Fruit fly (Drosophila melanogaster) whole organism, adult: Measurements from ENCODE around the gene dome.

Experiments used
- CG11617 ChIP-seq: fragments of 200-800 bp; sonication (Bioruptor generic); optimal IDR thresholded peaks from 2 replicates; lab custom pipeline; 2017; ENCODE audit warnings: mild to moderate bottlenecking, missing biosample characterization, missing genetic modification reagents, missing genetic modification characterization
- CG12768 ChIP-seq: fragments of 200-800 bp; sonication (Bioruptor generic); optimal IDR thresholded peaks from 2 replicates; lab custom pipeline; 2017; ENCODE audit warnings: missing biosample characterization, missing genetic modification characterization, mild to moderate bottlenecking, moderate library complexity, missing genetic modification reagents
- CG14711 ChIP-seq: fragments of 200-800 bp; sonication (Bioruptor generic); optimal IDR thresholded peaks from 2 replicates; lab custom pipeline; 2018; ENCODE audit warnings: missing biosample characterization, mild to moderate bottlenecking, missing genetic modification characterization, moderate library complexity
- CG1620 ChIP-seq: fragments of 200-800 bp; sonication (Bioruptor generic); optimal IDR thresholded peaks from 2 replicates; lab custom pipeline; 2016; ENCODE audit warnings: missing biosample characterization, missing genetic modification characterization
- CG33017 ChIP-seq: fragments of 200-800 bp; sonication (Bioruptor generic); optimal IDR thresholded peaks from 2 replicates; lab custom pipeline; 2018; ENCODE audit warnings: missing biosample characterization, mild to moderate bottlenecking, missing genetic modification characterization, moderate library complexity
- CG5204 ChIP-seq: fragments of 200-800 bp; sonication (Bioruptor generic); optimal IDR thresholded peaks from 2 replicates; lab custom pipeline; 2016; ENCODE audit warnings: missing biosample characterization, missing genetic modification characterization
- CG7045 ChIP-seq: fragments of 200-800 bp; sonication (Bioruptor generic); optimal IDR thresholded peaks from 2 replicates; lab custom pipeline; 2017; ENCODE audit warnings: missing biosample characterization, mild to moderate bottlenecking, missing genetic modification characterization
- CG7101 ChIP-seq: fragments of 200-800 bp; sonication (Bioruptor generic); optimal IDR thresholded peaks from 2 replicates; lab custom pipeline; 2018; ENCODE audit warnings: missing biosample characterization, mild to moderate bottlenecking, missing genetic modification characterization, moderate library complexity
- Clk ChIP-seq: fragments of 200-800 bp; sonication (Bioruptor generic); optimal IDR thresholded peaks from 2 replicates; lab custom pipeline; 2017; ENCODE audit warnings: missing biosample characterization, missing genetic modification characterization
- Crg-1 ChIP-seq: fragments of 200-800 bp; sonication (Bioruptor generic); optimal IDR thresholded peaks from 2 replicates; lab custom pipeline; 2016; ENCODE audit warnings: missing biosample characterization, missing genetic modification characterization
- Hr96 ChIP-seq: fragments of 200-800 bp; sonication (Bioruptor generic); optimal IDR thresholded peaks from 2 replicates; lab custom pipeline; 2016; ENCODE audit warnings: missing biosample characterization, missing genetic modification characterization
- Mnt ChIP-seq: fragments of 200-800 bp; sonication (Bioruptor generic); optimal IDR thresholded peaks from 2 replicates; lab custom pipeline; 2016; ENCODE audit warnings: missing biosample characterization, mild to moderate bottlenecking, missing genetic modification characterization
- bab1 ChIP-seq: fragments of 200-800 bp; sonication (Bioruptor generic); optimal IDR thresholded peaks from 3 replicates; lab custom pipeline; 2019; ENCODE audit warnings: missing biosample characterization, mild to moderate bottlenecking, missing genetic modification characterization, moderate library complexity
- cic ChIP-seq: fragments of 200-800 bp; sonication (Bioruptor generic); optimal IDR thresholded peaks from 2 replicates; lab custom pipeline; 2017; ENCODE audit warnings: missing biosample characterization, mild to moderate bottlenecking, missing genetic modification characterization, moderate library complexity
- cnc ChIP-seq, 2 experiments: fragments of >200 bp; optimal IDR thresholded peaks; 2 replicates each; lab custom pipeline; 2017
- kay ChIP-seq: fragments of 200-800 bp; sonication (Bioruptor generic); peaks from one replicate; lab custom pipeline; 2016; ENCODE audit warnings: missing biosample characterization, missing genetic modification characterization, borderline replicate concordance
- ovo ChIP-seq: fragments of 200-800 bp; sonication (Bioruptor generic); optimal IDR thresholded peaks from 2 replicates; lab custom pipeline; 2016; ENCODE audit warnings: missing biosample characterization, missing genetic modification characterization
- pad ChIP-seq: fragments of 200-800 bp; sonication (Bioruptor generic); optimal IDR thresholded peaks from 3 replicates; lab custom pipeline; 2017; ENCODE audit warnings: missing biosample characterization, missing genetic modification characterization, mild to moderate bottlenecking, moderate library complexity, missing genetic modification reagents
- tj ChIP-seq: fragments of 200-800 bp; sonication (Bioruptor generic); optimal IDR thresholded peaks from 3 replicates; lab custom pipeline; 2017; ENCODE audit warnings: missing biosample characterization, mild to moderate bottlenecking, missing genetic modification characterization, moderate library complexity
- toe ChIP-seq: fragments of 200-800 bp; sonication (Bioruptor generic); optimal IDR thresholded peaks from 2 replicates; lab custom pipeline; 2016; ENCODE audit warnings: missing biosample characterization, missing genetic modification characterization

The dome gene

DNA sequence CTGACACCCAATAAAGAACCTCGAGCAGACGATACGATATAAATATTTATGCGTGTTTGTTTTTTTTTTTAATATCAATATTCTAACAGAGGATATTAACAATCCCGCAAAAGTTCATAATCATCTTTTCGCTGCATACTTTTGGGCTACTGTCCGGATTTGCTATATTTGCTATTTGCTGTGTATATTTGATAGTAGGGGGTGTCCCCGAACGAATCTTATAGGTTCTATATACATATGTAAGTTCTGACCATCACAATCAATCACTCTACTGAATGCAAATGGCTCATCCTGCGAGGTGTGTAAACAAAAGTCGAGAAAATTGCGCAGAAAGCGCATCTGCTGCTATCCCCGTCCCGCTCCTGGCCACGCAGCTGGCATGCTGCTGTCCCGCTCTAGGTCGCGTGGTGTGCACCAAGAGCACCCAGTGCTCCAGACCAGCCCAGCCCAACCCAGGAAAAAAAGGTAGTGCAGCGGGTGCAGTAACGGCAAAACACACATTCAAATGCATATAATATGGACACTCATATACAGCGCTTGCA, 42.5 kb downstream of the dome start:
- no peak for TF ChIP-seq Clk
- TF ChIP-seq pad (GFP tag; lab: Kevin White, UChicago) = peak; percentile 70
- TF ChIP-seq bab1 (GFP tag; lab: Kevin White, UChicago) = peak; percentile 24
- no peak for TF ChIP-seq CG5204 (GFP tag; lab: Kevin White, UChicago)
- no peak for TF ChIP-seq CG7045
- TF ChIP-seq cnc (optimal IDR thresholded peaks at IDR 0.05; lab: Kevin White, UChicago) = no peak

DNA sequence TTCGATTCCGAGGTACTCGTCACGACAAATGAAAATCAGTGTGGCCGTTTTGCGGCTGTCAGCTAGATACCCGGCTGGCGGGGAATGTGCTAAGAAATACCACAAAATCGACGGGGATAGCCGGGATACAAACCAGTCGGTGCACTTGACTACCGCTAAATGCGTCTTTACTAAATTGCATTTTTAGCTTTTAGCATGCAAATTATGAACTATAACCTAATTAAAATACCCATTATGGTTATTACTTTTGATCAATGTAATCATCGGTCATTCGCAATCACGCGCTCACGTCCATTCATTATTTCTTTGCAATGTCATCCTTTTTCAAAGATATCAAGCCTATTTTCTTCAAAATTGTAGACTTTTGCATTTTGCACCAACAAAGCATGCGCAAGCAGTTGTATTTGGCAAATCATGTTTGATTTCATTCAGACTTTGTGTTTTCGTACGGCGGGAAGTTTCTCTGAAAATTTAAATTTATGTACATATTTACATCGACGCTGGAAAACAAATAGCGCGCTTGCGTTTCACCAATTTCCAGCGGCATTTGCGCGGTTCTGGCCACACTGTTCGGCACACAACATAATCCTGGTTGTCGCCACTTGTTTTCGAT, 44.9 kb downstream of the dome start, which contains the start of gene Rcd-1:
Gene Rcd-1 (plus strand): TSS at position 440 of the 613 bp plus-strand sequence.
- TF ChIP-seq cic (no peak), Crg-1 (GFP tag; lab: Kevin White, UChicago) (no peak), kay (GFP tag; lab: Kevin White, UChicago) (no peak), bab1 (GFP tag; lab: Kevin White, UChicago) (no peak), CG5204 (GFP tag; lab: Kevin White, UChicago) (no peak), CG1620 (GFP tag; lab: Kevin White, UChicago) (no peak), CG33017 (tag; lab: Kevin White, UChicago) (no peak), CG11617 (GFP tag; lab: Kevin White, UChicago) (no peak)

dm6 chrX:19637434-19638327, 45.6 kb downstream of the dome start:
- no peak for TF ChIP-seq CG11617 (GFP tag; lab: Kevin White, UChicago)
- TF ChIP-seq cnc (optimal IDR thresholded peaks at IDR 0.05; lab: Kevin White, UChicago) = no peak
- TF ChIP-seq toe (GFP tag; lab: Kevin White, UChicago) = no peak
- TF ChIP-seq tj = peak; percentile 26
- peak; percentile 48 for TF ChIP-seq bab1 (GFP tag; lab: Kevin White, UChicago)
- TF ChIP-seq Clk = no peak
- TF ChIP-seq CG7101 (tag; lab: Kevin White, UChicago) = peak; percentile 26
- no peak for TF ChIP-seq CG14711 (tag; lab: Kevin White, UChicago)
- no peak for TF ChIP-seq CG5204 (GFP tag; lab: Kevin White, UChicago)
- TF ChIP-seq pad (GFP tag; lab: Kevin White, UChicago) = peak; percentile 96
- TF ChIP-seq Mnt (GFP tag; lab: Kevin White, UChicago) = peak; percentile 4
- TF ChIP-seq kay (GFP tag; lab: Kevin White, UChicago) = no peak

- no peak for TF ChIP-seq kay (GFP tag; lab: Kevin White, UChicago)
- TF ChIP-seq pad (GFP tag; lab: Kevin White, UChicago) = peak; percentile 98
- peak; percentile 6 for TF ChIP-seq cic
- TF ChIP-seq bab1 (GFP tag; lab: Kevin White, UChicago) = peak; percentile 27
- TF ChIP-seq Crg-1 (GFP tag; lab: Kevin White, UChicago) = no peak
- TF ChIP-seq Mnt (GFP tag; lab: Kevin White, UChicago) = peak; percentile 50
- TF ChIP-seq CG7045 = no peak
- peak; percentile 4 for TF ChIP-seq CG12768
- TF ChIP-seq CG11617 (GFP tag; lab: Kevin White, UChicago) = peak; percentile 9
- TF ChIP-seq CG5204 (GFP tag; lab: Kevin White, UChicago) = no peak
- peak; percentile 5 for TF ChIP-seq tj
- TF ChIP-seq ovo = no peak
- no peak for TF ChIP-seq Clk
- TF ChIP-seq cnc (optimal IDR thresholded peaks at IDR 0.05; lab: Kevin White, UChicago) = no peak
- TF ChIP-seq CG7101 (tag; lab: Kevin White, UChicago) = peak; percentile 13
- no peak for TF ChIP-seq toe (GFP tag; lab: Kevin White, UChicago)
- peak; percentile 19 for TF ChIP-seq CG33017 (tag; lab: Kevin White, UChicago)
- TF ChIP-seq CG1620 (GFP tag; lab: Kevin White, UChicago) = peak; percentile 4
- TF ChIP-seq CG14711 (tag; lab: Kevin White, UChicago) = peak; percentile 71
- no peak for TF ChIP-seq Hr96
Measured at dm6 chrX:19637002-19637420, 46.3 kb downstream of the dome start.

DNA sequence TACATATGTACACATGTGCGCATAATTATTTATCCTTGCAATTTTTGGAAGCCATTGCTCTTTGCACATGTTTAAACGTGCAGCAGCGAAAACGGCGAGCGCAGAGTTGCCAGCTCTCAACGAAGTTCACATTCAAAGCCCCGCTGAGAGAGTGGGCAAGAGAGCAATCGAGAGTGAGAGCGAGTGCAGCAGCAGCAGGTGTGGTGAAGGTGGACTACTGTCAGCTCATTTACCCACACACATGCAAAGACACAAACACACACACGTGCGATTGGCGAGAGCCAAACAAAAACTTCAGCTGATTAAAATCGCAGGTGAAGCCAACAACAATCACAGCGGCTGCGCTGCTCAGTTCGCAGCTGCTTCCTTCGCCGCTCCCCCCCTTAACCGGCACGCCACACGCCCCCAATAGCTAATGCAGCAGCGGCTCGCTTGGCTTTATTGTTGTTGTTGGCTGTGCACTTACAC, 51.9 kb downstream of the dome start:
- TF ChIP-seq CG33017 (tag; lab: Kevin White, UChicago) (no peak), cic (peak; percentile 64), Crg-1 (GFP tag; lab: Kevin White, UChicago) (no peak), ovo (no peak), Mnt (GFP tag; lab: Kevin White, UChicago) (peak; percentile 90), bab1 (GFP tag; lab: Kevin White, UChicago) (peak; percentile 16), CG11617 (GFP tag; lab: Kevin White, UChicago) (peak; percentile 12), CG14711 (tag; lab: Kevin White, UChicago) (peak; percentile 25), CG7045 (no peak), pad (GFP tag; lab: Kevin White, UChicago) (peak; percentile 78), toe (GFP tag; lab: Kevin White, UChicago) (no peak), kay (GFP tag; lab: Kevin White, UChicago) (no peak), cnc (optimal IDR thresholded peaks at IDR 0.05; lab: Kevin White, UChicago) (no peak), CG5204 (GFP tag; lab: Kevin White, UChicago) (no peak), Hr96 (no peak), CG12768 (peak; percentile 17), CG1620 (GFP tag; lab: Kevin White, UChicago) (no peak), CG7101 (tag; lab: Kevin White, UChicago) (peak; percentile 10), tj (peak; percentile 60), Clk (no peak)
